Fruit fly (Drosophila melanogaster) whole organism, wandering third instar larva: Measurements from ENCODE around the gene CG9667.

Experiments used
- Abd-B ChIP-seq: fragments of >200 bp; optimal IDR thresholded peaks from 2 replicates; lab custom pipeline; 2017; ENCODE audit warnings: missing biosample characterization, missing genetic modification characterization
- CG32264 ChIP-seq: fragments of 200-800 bp; sonication (Bioruptor generic); optimal IDR thresholded peaks from 2 replicates; lab custom pipeline; 2016; ENCODE audit warnings: missing biosample characterization, missing genetic modification characterization
- CG9705 ChIP-seq: fragments of 200-800 bp; sonication (Bioruptor generic); optimal IDR thresholded peaks from 2 replicates; lab custom pipeline; 2018; ENCODE audit warnings: missing biosample characterization, mild to moderate bottlenecking, missing genetic modification characterization
- Dfd ChIP-seq: fragments of >200 bp; optimal IDR thresholded peaks from 2 replicates; lab custom pipeline; 2017; ENCODE audit warnings: missing biosample characterization, missing genetic modification characterization
- Dif ChIP-seq: fragments of 200-275, 200-300 bp; sonication (Bioruptor generic); optimal IDR thresholded peaks from 2 replicates; lab custom pipeline; 2018; ENCODE audit warnings: missing biosample characterization, missing genetic modification characterization; ENCODE audit not compliant: partially characterized antibody
- GATAd ChIP-seq: sonication (Bioruptor generic); optimal IDR thresholded peaks from 2 replicates; lab custom pipeline; 2016; ENCODE audit warnings: missing biosample characterization, missing genetic modification characterization
- HLH106 ChIP-seq: fragments of 200-800 bp; optimal IDR thresholded peaks from 3 replicates; lab custom pipeline; 2019; ENCODE audit warnings: missing biosample characterization, mild to moderate bottlenecking, missing genetic modification characterization, moderate library complexity
- Hnf4 ChIP-seq: fragments of 200-800 bp; sonication (Bioruptor generic); optimal IDR thresholded peaks from 2 replicates; lab custom pipeline; 2016; ENCODE audit warnings: missing biosample characterization, mild to moderate bottlenecking, missing genetic modification characterization
- Hr78 ChIP-seq: fragments of >200 bp; optimal IDR thresholded peaks from 2 replicates; lab custom pipeline; 2017; ENCODE audit warnings: missing biosample characterization, missing genetic modification characterization
- Hr83 ChIP-seq: fragments of 200-300 bp; sonication (Bioruptor generic); optimal IDR thresholded peaks from 2 replicates; lab custom pipeline; 2016; ENCODE audit warnings: missing biosample characterization, mild to moderate bottlenecking, missing genetic modification characterization, moderate library complexity; ENCODE audit not compliant: poor library complexity, severe bottlenecking
- Jra ChIP-seq: sonication (Bioruptor generic); optimal IDR thresholded peaks from 2 replicates; lab custom pipeline; 2016; ENCODE audit warnings: missing biosample characterization, missing genetic modification characterization
- Myc ChIP-seq: fragments of >200 bp; optimal IDR thresholded peaks from 2 replicates; lab custom pipeline; 2017
- OdsH ChIP-seq: fragments of 200-800 bp; sonication (Bioruptor generic); optimal IDR thresholded peaks from 2 replicates; lab custom pipeline; 2016; ENCODE audit warnings: missing biosample characterization, mild to moderate bottlenecking, missing genetic modification characterization
- Rel ChIP-seq, 2 experiments: fragments of 200-800 bp; sonication (Bioruptor generic) in 1 of 2; optimal IDR thresholded peaks; 2 replicates in 1 of 2; 3 replicates in 1 of 2; lab custom pipeline; 2016 to 2019; ENCODE audit warnings: mild to moderate bottlenecking in 2 of 2, missing biosample characterization in 2 of 2, missing genetic modification characterization in 2 of 2, moderate library complexity in 1 of 2
- Sp1 ChIP-seq: fragments of 200-800 bp; sonication (Bioruptor generic); optimal IDR thresholded peaks from 3 replicates; lab custom pipeline; 2019; ENCODE audit warnings: missing biosample characterization, mild to moderate bottlenecking, missing genetic modification characterization, moderate library complexity
- Vsx2 ChIP-seq: fragments of 200-300, 225-300 bp; sonication (Bioruptor generic); optimal IDR thresholded peaks from 2 replicates; lab custom pipeline; 2018; ENCODE audit warnings: missing biosample characterization, missing genetic modification characterization; ENCODE audit not compliant: partially characterized antibody
- br ChIP-seq: fragments of 200-800 bp; sonication (Bioruptor generic); optimal IDR thresholded peaks from 2 replicates; lab custom pipeline; 2016; ENCODE audit warnings: missing biosample characterization, missing genetic modification characterization
- brk ChIP-seq: fragments of 200-800 bp; sonication (Bioruptor generic); optimal IDR thresholded peaks from 2 replicates; lab custom pipeline; 2016; ENCODE audit warnings: missing biosample characterization, mild to moderate bottlenecking, missing genetic modification characterization
- dl ChIP-seq, 2 experiments: fragments of 175-275, 200-275 bp in 1 of 2; fragments of 200-275 bp in 1 of 2; sonication (Bioruptor generic); optimal IDR thresholded peaks; lab custom pipeline; 2018; ENCODE audit warnings: mild to moderate bottlenecking in 2 of 2, missing biosample characterization in 2 of 2, missing genetic modification characterization in 2 of 2, moderate library complexity in 2 of 2; ENCODE audit not compliant: partially characterized antibody in 2 of 2, insufficient read depth in 1 of 2
- dmrt93B ChIP-seq: fragments of 200-800 bp; sonication (Bioruptor generic); optimal IDR thresholded peaks from 2 replicates; lab custom pipeline; 2018; ENCODE audit warnings: missing biosample characterization, mild to moderate bottlenecking, missing genetic modification characterization
- dsf ChIP-seq: sonication (Bioruptor generic); optimal IDR thresholded peaks from 2 replicates; lab custom pipeline; 2016; ENCODE audit warnings: missing biosample characterization, missing genetic modification characterization, borderline replicate concordance
- ey ChIP-seq: fragments of 200-800 bp; sonication (Bioruptor generic); optimal IDR thresholded peaks from 2 replicates; lab custom pipeline; 2016; ENCODE audit warnings: missing biosample characterization, missing genetic modification characterization
- foxo ChIP-seq, 2 experiments: fragments of 200-800 bp; sonication (Bioruptor generic); optimal IDR thresholded peaks; 2 replicates in 1 of 2; 3 replicates in 1 of 2; lab custom pipeline; 2016 to 2017; ENCODE audit warnings: missing biosample characterization in 2 of 2, missing genetic modification characterization in 2 of 2
- fru ChIP-seq: fragments of 200-800 bp; sonication (Bioruptor generic); optimal IDR thresholded peaks from 3 replicates; lab custom pipeline; 2016; ENCODE audit warnings: missing biosample characterization, mild to moderate bottlenecking, missing genetic modification characterization
- h ChIP-seq: fragments of 200-800 bp; sonication (Bioruptor generic); optimal IDR thresholded peaks from 3 replicates; lab custom pipeline; 2016; ENCODE audit warnings: missing biosample characterization, mild to moderate bottlenecking, missing genetic modification characterization
- jim ChIP-seq: fragments of 175-275, 200-325 bp; sonication (Bioruptor generic); optimal IDR thresholded peaks from 2 replicates; lab custom pipeline; 2016; ENCODE audit warnings: missing biosample characterization, mild to moderate bottlenecking, missing genetic modification characterization
- lola ChIP-seq: fragments of >200 bp; optimal IDR thresholded peaks from 2 replicates; lab custom pipeline; 2017; ENCODE audit warnings: missing biosample characterization, missing genetic modification characterization
- pan ChIP-seq: fragments of >200 bp; optimal IDR thresholded peaks from 2 replicates; lab custom pipeline; 2017
- psq ChIP-seq: fragments of 200-800 bp; sonication (Bioruptor generic); optimal IDR thresholded peaks from 3 replicates; lab custom pipeline; 2017; ENCODE audit warnings: missing biosample characterization, mild to moderate bottlenecking, missing genetic modification characterization, moderate library complexity
- rgr ChIP-seq: fragments of 200-800 bp; sonication (Bioruptor generic); optimal IDR thresholded peaks from 3 replicates; lab custom pipeline; 2016; ENCODE audit warnings: missing biosample characterization, mild to moderate bottlenecking, missing genetic modification characterization
- sage ChIP-seq: fragments of 200-800 bp; sonication (Bioruptor generic); optimal IDR thresholded peaks from 2 replicates; lab custom pipeline; 2016; ENCODE audit warnings: missing biosample characterization, mild to moderate bottlenecking, missing genetic modification characterization
- sv ChIP-seq: fragments of 200-800 bp; sonication (Bioruptor generic); optimal IDR thresholded peaks from 3 replicates; lab custom pipeline; 2016; ENCODE audit warnings: missing biosample characterization, missing genetic modification characterization
- tai ChIP-seq: sonication (Bioruptor generic); optimal IDR thresholded peaks from 2 replicates; lab custom pipeline; 2016; ENCODE audit warnings: missing biosample characterization, missing genetic modification characterization
- usp ChIP-seq: fragments of >200 bp; optimal IDR thresholded peaks from 2 replicates; lab custom pipeline; 2017; ENCODE audit warnings: missing biosample characterization, missing genetic modification characterization
- woc ChIP-seq: sonication (Bioruptor generic); optimal IDR thresholded peaks from 2 replicates; lab custom pipeline; 2016; ENCODE audit warnings: missing biosample characterization, mild to moderate bottlenecking, missing genetic modification characterization

The CG9667 gene

DNA sequence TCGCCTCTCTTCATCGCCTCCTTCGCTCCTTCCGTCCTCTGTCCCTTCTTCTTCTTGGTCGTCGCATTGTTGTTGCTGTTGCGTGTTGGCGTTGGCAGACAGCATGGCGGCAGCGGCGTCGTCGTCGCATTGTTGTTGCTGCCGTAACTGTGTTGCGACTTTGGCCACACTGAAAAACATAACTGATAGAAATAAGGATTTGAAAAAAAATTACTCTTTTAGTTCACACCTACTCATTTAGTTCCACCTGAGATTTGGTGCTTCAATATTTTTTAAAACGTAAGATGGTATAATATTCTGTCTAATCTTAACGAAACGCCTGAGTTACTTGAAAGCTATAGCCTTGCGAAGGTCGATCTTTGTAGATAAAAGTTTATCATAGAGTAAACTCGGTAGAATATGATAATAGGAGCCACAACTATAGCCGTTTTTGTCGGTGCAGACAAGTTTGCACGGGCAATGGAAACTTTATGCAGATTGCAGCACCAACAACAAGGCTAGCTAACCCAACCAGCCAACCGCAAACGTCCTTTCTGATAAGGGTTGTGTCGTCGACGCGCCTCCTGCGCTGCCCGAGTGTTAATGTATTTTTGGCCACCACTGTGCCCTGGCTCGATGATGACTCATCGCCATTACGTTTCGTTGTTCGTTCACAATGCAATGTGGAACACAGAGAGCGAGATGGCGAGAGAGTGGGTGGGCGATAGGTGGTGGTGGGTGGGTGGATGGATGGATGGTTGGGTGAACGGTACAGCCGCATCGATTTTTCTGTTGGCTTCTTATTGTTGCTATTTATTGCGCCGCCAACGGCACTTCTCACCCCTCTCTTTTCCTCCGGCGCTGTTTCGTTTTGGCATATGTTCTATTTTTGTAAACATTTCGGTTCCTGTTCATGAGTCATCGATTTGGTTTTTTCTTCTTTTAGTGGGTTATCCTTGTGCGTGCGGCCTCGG is 13.0 kb downstream of the CG9667 start:
- TF ChIP-seq OdsH (GFP tag; lab: Kevin White, UChicago) (peak; percentile 75), dmrt93B (GFP tag; lab: Kevin White, UChicago) (peak; percentile 69), tai (GFP tag; lab: Kevin White, UChicago) (peak; percentile 60), pan (lab: Kevin White, UChicago) (no peak), CG9705 (GFP tag; lab: Kevin White, UChicago) (no peak), woc (GFP tag; lab: Kevin White, UChicago) (peak; percentile 63), Abd-B (GFP tag; lab: Kevin White, UChicago) (no peak), h (GFP tag; lab: Kevin White, UChicago) (peak; percentile 70), Sp1 (peak; percentile 82), Rel (GFP tag; optimal IDR thresholded peaks at IDR 0.05; lab: Kevin White, UChicago) (no peak), Rel (tag; optimal IDR thresholded peaks at IDR 0.05; lab: Kevin White, UChicago) (no peak), Hnf4 (GFP tag; lab: Kevin White, UChicago) (peak; percentile 42), sv (GFP tag; lab: Kevin White, UChicago) (peak; percentile 61), Myc (lab: Kevin White, UChicago) (no peak), GATAd (GFP tag; lab: Kevin White, UChicago) (no peak), Hr83 (GFP tag; lab: Kevin White, UChicago) (no peak), psq (GFP tag; lab: Kevin White, UChicago) (peak; percentile 80), fru (peak; percentile 84), brk (peak; percentile 29), Jra (GFP tag; lab: Kevin White, UChicago) (peak; percentile 40), br (GFP tag; lab: Kevin White, UChicago) (peak; percentile 78), rgr (GFP tag; lab: Kevin White, UChicago) (peak; percentile 80), Vsx2 (GFP tag; lab: Kevin White, UChicago) (no peak), CG32264 (GFP tag; lab: Kevin White, UChicago) (no peak), Dfd (GFP tag; lab: Kevin White, UChicago) (no peak), Dif (GFP tag; lab: Kevin White, UChicago) (no peak), ey (GFP tag; lab: Kevin White, UChicago) (peak; percentile 88), foxo (GFP tag; optimal IDR thresholded peaks at IDR 0.05; lab: Kevin White, UChicago) (peak in 1 of 2 experiments; percentile 83), usp (GFP tag; lab: Kevin White, UChicago) (no peak), lola (GFP tag; lab: Kevin White, UChicago) (no peak), HLH106 (tag; lab: Kevin White, UChicago) (peak; percentile 75), Hr78 (no peak), sage (GFP tag; lab: Kevin White, UChicago) (peak; percentile 38), dsf (GFP tag; lab: Kevin White, UChicago) (no peak), jim (GFP tag; lab: Kevin White, UChicago) (no peak)

- no peak for TF ChIP-seq br (GFP tag; lab: Kevin White, UChicago)
- no peak for TF ChIP-seq dl (GFP tag; optimal IDR thresholded peaks at IDR 0.05; lab: Kevin White, UChicago; ENCODE audit: insufficient read depth in 1 of 2, partially characterized antibody in 2 of 2)
- TF ChIP-seq pan (lab: Kevin White, UChicago), result no peak
- TF ChIP-seq woc (GFP tag; lab: Kevin White, UChicago), result no peak
- no peak for TF ChIP-seq foxo (GFP tag; optimal IDR thresholded peaks at IDR 0.05; lab: Kevin White, UChicago)
- TF ChIP-seq, all 38 proteins: peak for 0
These were observed 14.3 kb downstream of the CG9667 start for dm6 chr3R:8111789-8112382.
